Worm (Caenorhabditis elegans) whole organism, young adult: ENCODE measurements around the gene alh-12.
A peak's percentile ranks its signal among the peaks of the same experiment; 100 is the strongest.

Experiments used
- B0261.1 ChIP-seq: sonication (generic microtip); optimal IDR thresholded peaks from 2 replicates; lab custom pipeline; 2016; ENCODE audit warnings: mild to moderate bottlenecking, missing genetic modification characterization, moderate library complexity, missing compliant biosample characterization
- C06A6.2 ChIP-seq: fragments of 200-800 bp; sonication (Bioruptor generic); conservative IDR thresholded peaks from 2 replicates; pipeline ENCODE4 v1.3.6; 2022; ENCODE audit warnings: missing genetic modification characterization, missing compliant biosample characterization
- D2030.7 ChIP-seq: fragments of 200-800 bp; sonication (Bioruptor generic); IDR thresholded peaks from 2 replicates; pipeline ENCODE4 v1.3.6; 2022; ENCODE audit warnings: missing genetic modification reagents, missing genetic modification characterization, missing compliant biosample characterization
- F22D6.2 ChIP-seq: sonication (generic microtip); optimal IDR thresholded peaks from 2 replicates; lab custom pipeline; 2016; ENCODE audit warnings: mild to moderate bottlenecking, missing genetic modification characterization, missing compliant biosample characterization
- F39B2.1 ChIP-seq: fragments of 200-800 bp; sonication (Bioruptor generic); IDR thresholded peaks from 2 replicates; pipeline ENCODE4 v1.3.6; 2022; ENCODE audit warnings: missing genetic modification reagents, missing genetic modification characterization, missing compliant biosample characterization
- F57A8.1 ChIP-seq: fragments of 200-800 bp; sonication (Bioruptor generic); optimal IDR thresholded peaks from 2 replicates; lab custom pipeline; 2018; ENCODE audit warnings: mild to moderate bottlenecking, missing genetic modification characterization, moderate library complexity, missing compliant biosample characterization
- Y53F4B.3 ChIP-seq: fragments of 200-800 bp; sonication (Bioruptor generic); IDR thresholded peaks from 2 replicates; pipeline ENCODE4 v1.3.6; 2022; ENCODE audit warnings: missing genetic modification reagents, missing genetic modification characterization, missing compliant biosample characterization
- Y56A3A.18 ChIP-seq: fragments of 200-800 bp; sonication (Bioruptor generic); IDR thresholded peaks from 2 replicates; pipeline ENCODE4 v1.3.6; 2022; ENCODE audit warnings: missing genetic modification reagents, missing genetic modification characterization, missing compliant biosample characterization
- akir-1 ChIP-seq: fragments of 200-800 bp; sonication (Bioruptor generic); optimal IDR thresholded peaks from 2 replicates; lab custom pipeline; 2018; ENCODE audit warnings: mild to moderate bottlenecking, missing genetic modification characterization, moderate library complexity, missing compliant biosample characterization
- attf-3 ChIP-seq: fragments of 200-800 bp; sonication (Bioruptor generic); conservative IDR thresholded peaks from 2 replicates; pipeline ENCODE4 v1.3.6; 2022; ENCODE audit warnings: missing genetic modification reagents, missing genetic modification characterization, missing compliant biosample characterization
- bed-1 ChIP-seq: fragments of 200-800 bp; sonication (Bioruptor generic); IDR thresholded peaks from 2 replicates; pipeline ENCODE4 v1.3.6; 2022; ENCODE audit warnings: missing genetic modification reagents, missing genetic modification characterization, missing compliant biosample characterization
- chd-7 ChIP-seq: sonication (generic microtip); optimal IDR thresholded peaks from 2 replicates; lab custom pipeline; 2016; ENCODE audit warnings: mild to moderate bottlenecking, missing genetic modification characterization, moderate library complexity, missing compliant biosample characterization
- egl-44 ChIP-seq: fragments of 200-800 bp; sonication (Bioruptor generic); IDR thresholded peaks from 2 replicates; pipeline ENCODE4 v1.3.6; 2022; ENCODE audit warnings: missing genetic modification reagents, missing genetic modification characterization, missing compliant biosample characterization
- ekl-4 ChIP-seq: fragments of 200-800 bp; sonication (Bioruptor generic); IDR thresholded peaks from 2 replicates; pipeline ENCODE4 v1.3.6; 2022; ENCODE audit warnings: missing genetic modification reagents, missing genetic modification characterization, missing compliant biosample characterization
- fkh-3 ChIP-seq: sonication (generic microtip); optimal IDR thresholded peaks from 2 replicates; lab custom pipeline; 2016; ENCODE audit warnings: mild to moderate bottlenecking, missing genetic modification characterization, missing compliant biosample characterization
- hlh-26 ChIP-seq: fragments of 200-800 bp; sonication (Bioruptor generic); conservative IDR thresholded peaks from 2 replicates; pipeline ENCODE4 v1.3.6; 2022; ENCODE audit warnings: missing genetic modification reagents, missing genetic modification characterization, missing compliant biosample characterization
- hmg-1.2 ChIP-seq: fragments of 200-800 bp; sonication (Bioruptor generic); IDR thresholded peaks from 2 replicates; pipeline ENCODE4 v1.3.6; 2022; ENCODE audit warnings: missing genetic modification reagents, missing genetic modification characterization, missing compliant biosample characterization
- lin-35 ChIP-seq, 3 experiments: fragments of 150-350 bp in 2 of 3; sonication (generic microtip) in 1 of 3; optimal IDR thresholded peaks; 2 replicates each; lab custom pipeline; 2014 to 2018; ENCODE audit warnings: missing biosample characterization in 3 of 3, missing genetic modification characterization in 3 of 3, missing genetic modification reagents in 3 of 3
- lin-40 ChIP-seq: sonication (generic microtip); optimal IDR thresholded peaks from 2 replicates; lab custom pipeline; 2016; ENCODE audit warnings: missing genetic modification characterization, mild to moderate bottlenecking, missing compliant biosample characterization, missing genotype, missing genetic modification reagents
- lin-54 ChIP-seq: fragments of 200-800 bp; sonication (Bioruptor generic); optimal IDR thresholded peaks from 2 replicates; lab custom pipeline; 2018; ENCODE audit warnings: mild to moderate bottlenecking, missing genetic modification characterization, missing compliant biosample characterization
- lsy-27 ChIP-seq: sonication (generic microtip); optimal IDR thresholded peaks from 2 replicates; lab custom pipeline; 2017; ENCODE audit warnings: missing genetic modification characterization, mild to moderate bottlenecking, missing compliant biosample characterization, antibody characterized with exemption, missing genotype, borderline replicate concordance; ENCODE audit not compliant: insufficient read depth
- madf-10 ChIP-seq: sonication (generic microtip); optimal IDR thresholded peaks from 2 replicates; lab custom pipeline; 2016; ENCODE audit warnings: mild to moderate bottlenecking, missing genetic modification characterization, missing compliant biosample characterization
- nfyb-1 ChIP-seq: fragments of 200-800 bp; sonication (Bioruptor generic); IDR thresholded peaks from 2 replicates; pipeline ENCODE4 v1.3.6; 2022; ENCODE audit warnings: missing genetic modification reagents, missing genetic modification characterization, missing compliant biosample characterization
- nhr-90 ChIP-seq: sonication (generic microtip); optimal IDR thresholded peaks from 2 replicates; lab custom pipeline; 2016; ENCODE audit warnings: missing genotype, mild to moderate bottlenecking, missing genetic modification characterization, missing compliant biosample characterization
- rpc-1 ChIP-seq, 2 experiments: fragments of 150-350 bp in 1 of 2; sonication (generic microtip) in 1 of 2; optimal IDR thresholded peaks; 2 replicates each; lab custom pipeline; 2014 to 2018; ENCODE audit warnings: missing biosample characterization in 1 of 2, missing genetic modification characterization in 1 of 2, missing genetic modification reagents in 1 of 2, missing genotype in 1 of 2
- snpc-4 ChIP-seq, 5 experiments: fragments of 150-350 bp in 1 of 5; sonication (generic microtip) in 4 of 5; optimal IDR thresholded peaks; 2 replicates each; lab custom pipeline; 2014 to 2018; ENCODE audit warnings: missing genetic modification characterization in 5 of 5, missing biosample characterization in 3 of 5, antibody characterized with exemption in 2 of 5, mild to moderate bottlenecking in 2 of 5, missing compliant biosample characterization in 2 of 5, missing genotype in 2 of 5, moderate library complexity in 2 of 5, missing genetic modification reagents in 1 of 5
- somi-1 ChIP-seq: fragments of 200-800 bp; sonication (Bioruptor generic); optimal IDR thresholded peaks from 2 replicates; lab custom pipeline; 2018; ENCODE audit warnings: mild to moderate bottlenecking, missing genetic modification characterization, missing compliant biosample characterization
- tbx-9 ChIP-seq: sonication (generic microtip); optimal IDR thresholded peaks from 2 replicates; lab custom pipeline; 2016; ENCODE audit warnings: borderline replicate concordance, missing genetic modification characterization, inconsistent platforms, missing compliant biosample characterization
- tlf-1 ChIP-seq: fragments of 200-800 bp; sonication (Bioruptor generic); optimal IDR thresholded peaks from 2 replicates; lab custom pipeline; 2018; ENCODE audit warnings: mild to moderate bottlenecking, missing genetic modification characterization, missing compliant biosample characterization
- unc-62 ChIP-seq: fragments of 150-350 bp; optimal IDR thresholded peaks from 2 replicates; lab custom pipeline; 2014; ENCODE audit warnings: missing biosample characterization, missing genetic modification reagents, missing genetic modification characterization
- zfh-2 ChIP-seq: fragments of 200-800 bp; sonication (Bioruptor generic); conservative IDR thresholded peaks from 2 replicates; pipeline ENCODE4 v1.3.6; 2022; ENCODE audit warnings: missing genetic modification reagents, missing genetic modification characterization, missing compliant biosample characterization
- ztf-25 ChIP-seq: fragments of 200-800 bp; sonication (Bioruptor generic); IDR thresholded peaks from 2 replicates; pipeline ENCODE4 v1.3.6; 2022; ENCODE audit warnings: missing genetic modification reagents, missing genetic modification characterization, missing compliant biosample characterization
- ztf-26 ChIP-seq: sonication (generic microtip); optimal IDR thresholded peaks from 2 replicates; lab custom pipeline; 2017; ENCODE audit warnings: missing genetic modification characterization, missing compliant biosample characterization

The alh-12 gene

DNA sequence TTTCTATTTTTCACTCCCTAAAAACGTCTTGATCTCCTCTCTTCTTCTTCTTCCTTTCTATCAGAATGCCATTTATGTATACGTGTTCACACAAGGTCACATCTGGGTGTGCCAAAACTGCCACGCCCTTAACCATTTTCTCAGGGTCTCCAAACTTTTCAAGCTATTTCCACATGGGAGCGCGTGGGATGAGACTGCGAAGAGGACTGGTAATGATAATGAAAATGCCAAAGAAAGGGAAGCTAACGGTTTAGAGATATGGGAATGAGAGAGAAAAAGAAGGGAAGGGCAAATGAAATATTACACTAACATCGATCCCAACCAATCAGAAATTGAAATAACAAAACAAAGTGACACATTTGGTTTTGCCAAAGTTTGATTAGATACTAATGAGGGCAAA, 34.4 kb downstream of the alh-12 start:
- TF ChIP-seq snpc-4 (GFP tag; optimal IDR thresholded peaks at IDR 0.05; lab: Kevin White, UChicago) (no peak), snpc-4 (tag; optimal IDR thresholded peaks at IDR 0.05; lab: Kevin White, UChicago) (no peak), nhr-90 (tag; lab: Kevin White, UChicago) (no peak), F57A8.1 (GFP tag; lab: Kevin White, UChicago) (no peak), C06A6.2 (GFP tag; lab: Robert Waterston, UW) (no peak), nfyb-1 (GFP tag; lab: Robert Waterston, UW) (no peak), madf-10 (tag; lab: Kevin White, UChicago) (no peak), F22D6.2 (no peak), chd-7 (tag; lab: Kevin White, UChicago) (no peak), lin-40 (tag; lab: Kevin White, UChicago) (peak; percentile 10), somi-1 (peak; percentile 33), hlh-26 (GFP tag; lab: Robert Waterston, UW) (no peak), zfh-2 (GFP tag; lab: Robert Waterston, UW) (no peak), egl-44 (GFP tag; lab: Robert Waterston, UW) (no peak), attf-3 (GFP tag; lab: Robert Waterston, UW) (no peak), tlf-1 (GFP tag; lab: Kevin White, UChicago) (no peak), bed-1 (GFP tag; lab: Robert Waterston, UW) (no peak), ztf-26 (tag; lab: Kevin White, UChicago) (peak; percentile 61), fkh-3 (tag; lab: Kevin White, UChicago) (no peak), ztf-25 (GFP tag; lab: Robert Waterston, UW) (no peak), tbx-9 (no peak), B0261.1 (no peak)
- TF ChIP-seq, all 124 proteins: peak for 3

DNA sequence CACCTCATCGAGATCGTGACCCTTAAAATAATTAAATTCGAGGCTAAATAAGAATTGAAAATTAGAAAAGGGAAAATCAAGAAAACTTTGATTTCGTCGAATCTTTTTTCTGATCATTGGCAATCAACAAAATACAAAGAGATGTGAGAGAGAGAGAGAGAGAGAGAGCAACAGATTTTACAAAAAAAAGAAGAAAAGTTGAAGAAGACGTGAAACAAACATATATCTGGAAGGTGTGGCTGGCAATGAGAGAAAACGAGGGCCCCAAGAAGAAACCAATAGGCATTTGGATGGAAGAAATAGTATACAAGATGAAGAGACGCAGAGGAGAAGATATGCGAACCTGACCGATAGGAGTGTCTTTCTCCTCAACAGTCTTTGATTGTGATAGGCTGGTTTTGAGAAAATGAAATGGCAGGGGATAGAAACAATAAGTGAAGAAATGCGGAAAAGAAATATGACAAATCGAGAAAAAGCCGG, 35.2 kb downstream of the alh-12 start, which contains the start of gene mup-4:
TSS of gene mup-4 (minus strand) at position 51 of the 480 bp plus-strand sequence.
- TF ChIP-seq bed-1 (GFP tag; lab: Robert Waterston, UW) = no peak
- TF ChIP-seq hmg-1.2 (GFP tag; lab: Robert Waterston, UW) = peak; percentile 78

DNA sequence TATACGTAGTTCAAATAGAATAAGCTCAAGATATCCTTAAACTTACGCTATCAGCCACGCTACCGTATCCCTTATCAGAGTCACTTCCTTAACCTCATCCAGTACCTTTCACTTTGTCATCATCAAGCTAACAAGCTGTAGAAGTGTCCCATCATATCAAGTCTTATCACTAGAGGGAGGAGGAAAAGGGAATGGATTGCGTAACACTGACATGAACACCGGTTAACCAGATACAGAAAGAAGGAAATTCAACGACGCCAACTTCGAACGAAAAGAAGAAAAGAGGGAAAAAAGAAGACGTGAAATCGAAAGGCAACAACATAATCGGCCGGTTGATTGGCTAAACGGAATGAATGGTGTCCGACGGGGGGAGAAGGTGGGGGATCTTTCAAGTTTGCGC, 36.2 kb downstream of the alh-12 start:
- no peak for TF ChIP-seq unc-62 (GFP tag; lab: Kevin White, UChicago)
- no peak for TF ChIP-seq rpc-1 (optimal IDR thresholded peaks at IDR 0.05; lab: Kevin White, UChicago)
- TF ChIP-seq rpc-1 (tag; optimal IDR thresholded peaks at IDR 0.05; lab: Kevin White, UChicago) = no peak
- TF ChIP-seq akir-1 = no peak
- TF ChIP-seq lin-54 (GFP tag; lab: Kevin White, UChicago) = no peak
- TF ChIP-seq lsy-27 = no peak
- TF ChIP-seq, all 124 proteins: peak for 0

DNA sequence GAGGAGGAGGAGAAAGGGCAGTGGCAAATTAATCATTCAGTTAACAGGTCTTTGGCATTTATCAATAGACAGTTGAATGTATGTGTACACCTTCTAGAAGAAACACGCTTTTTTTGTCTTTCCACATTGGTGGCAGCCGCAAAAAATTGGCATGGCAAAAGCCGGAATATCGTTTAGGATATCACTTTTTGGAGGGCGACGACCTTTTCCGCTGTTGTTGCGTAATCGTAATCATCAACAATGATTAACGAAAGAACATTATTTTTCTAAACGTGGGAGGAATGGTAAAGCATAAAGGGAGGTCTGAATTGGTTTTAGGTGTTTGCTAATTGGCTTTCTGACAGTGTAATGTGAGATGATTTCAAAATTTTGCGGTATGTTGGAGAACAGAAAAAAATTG, 38.1 kb downstream of the alh-12 start:
- TF ChIP-seq lin-35 (GFP tag; optimal IDR thresholded peaks at IDR 0.05; lab: Kevin White, UChicago) = no peak
- no peak for TF ChIP-seq ztf-25 (GFP tag; lab: Robert Waterston, UW)
- no peak for TF ChIP-seq Y53F4B.3 (GFP tag; lab: Robert Waterston, UW)
- TF ChIP-seq D2030.7 = no peak
- TF ChIP-seq fkh-3 (tag; lab: Kevin White, UChicago) = no peak
- no peak for TF ChIP-seq ekl-4
- no peak for TF ChIP-seq F39B2.1 (GFP tag; lab: Robert Waterston, UW)
- no peak for TF ChIP-seq Y56A3A.18 (GFP tag; lab: Robert Waterston, UW)
